Worm (Caenorhabditis elegans) whole organism, young adult: Measurements from ENCODE around the gene cpg-1.
"Not testable (repeated sequence)": the region's sequence is repeated elsewhere in the genome, so short reads cannot be mapped to it uniquely, and the experiment has no call there.

Experiments used
- B0261.1 ChIP-seq: sonication (generic microtip); optimal IDR thresholded peaks from 2 replicates; lab custom pipeline; 2016; ENCODE audit warnings: mild to moderate bottlenecking, missing genetic modification characterization, moderate library complexity, missing compliant biosample characterization
- D2030.7 ChIP-seq: fragments of 200-800 bp; sonication (Bioruptor generic); IDR thresholded peaks from 2 replicates; pipeline ENCODE4 v1.3.6; 2022; ENCODE audit warnings: missing genetic modification reagents, missing genetic modification characterization, missing compliant biosample characterization
- F39B2.1 ChIP-seq: fragments of 200-800 bp; sonication (Bioruptor generic); IDR thresholded peaks from 2 replicates; pipeline ENCODE4 v1.3.6; 2022; ENCODE audit warnings: missing genetic modification reagents, missing genetic modification characterization, missing compliant biosample characterization
- F52B5.7 ChIP-seq: sonication (generic microtip); optimal IDR thresholded peaks from 2 replicates; lab custom pipeline; 2016; ENCODE audit warnings: mild to moderate bottlenecking, missing genetic modification characterization, missing compliant biosample characterization
- F55B11.4 ChIP-seq: sonication (generic microtip); optimal IDR thresholded peaks from 2 replicates; lab custom pipeline; 2016; ENCODE audit warnings: missing compliant biosample characterization, missing genetic modification characterization, borderline replicate concordance; ENCODE audit not compliant: insufficient read depth
- F57A8.1 ChIP-seq: fragments of 200-800 bp; sonication (Bioruptor generic); optimal IDR thresholded peaks from 2 replicates; lab custom pipeline; 2018; ENCODE audit warnings: mild to moderate bottlenecking, missing genetic modification characterization, moderate library complexity, missing compliant biosample characterization
- K11D2.4 ChIP-seq: fragments of 200-800 bp; sonication (Bioruptor generic); IDR thresholded peaks from 2 replicates; pipeline ENCODE4 v1.3.6; 2022; ENCODE audit warnings: missing genetic modification reagents, missing genetic modification characterization, missing compliant biosample characterization
- T26A5.8 ChIP-seq: sonication (generic microtip); optimal IDR thresholded peaks from 2 replicates; lab custom pipeline; 2016; ENCODE audit warnings: missing genetic modification characterization, missing compliant biosample characterization
- Y53G8AR.9 ChIP-seq: fragments of 200-800 bp; sonication (Bioruptor generic); conservative IDR thresholded peaks from 2 replicates; pipeline ENCODE4 v1.3.6; 2022; ENCODE audit warnings: missing genetic modification reagents, missing genetic modification characterization, missing compliant biosample characterization
- Y56A3A.18 ChIP-seq: fragments of 200-800 bp; sonication (Bioruptor generic); IDR thresholded peaks from 2 replicates; pipeline ENCODE4 v1.3.6; 2022; ENCODE audit warnings: missing genetic modification reagents, missing genetic modification characterization, missing compliant biosample characterization
- Y79H2A.3 ChIP-seq: fragments of 200-800 bp; sonication (Bioruptor generic); conservative IDR thresholded peaks from 2 replicates; pipeline ENCODE4 v1.3.6; 2022; ENCODE audit warnings: missing genetic modification reagents, missing genetic modification characterization, missing compliant biosample characterization
- Y95B8A.8 ChIP-seq: fragments of 200-800 bp; sonication (Bioruptor generic); IDR thresholded peaks from 2 replicates; pipeline ENCODE4 v1.3.6; 2022; ENCODE audit warnings: missing genetic modification reagents, missing genetic modification characterization, missing compliant biosample characterization
- atf-7 ChIP-seq: sonication (generic microtip); optimal IDR thresholded peaks from 2 replicates; lab custom pipeline; 2017; ENCODE audit warnings: mild to moderate bottlenecking, missing genetic modification characterization, missing compliant biosample characterization
- attf-6 ChIP-seq: fragments of 200-800 bp; sonication (Bioruptor generic); IDR thresholded peaks from 2 replicates; pipeline ENCODE4 v1.3.6; 2022; ENCODE audit warnings: missing genetic modification reagents, missing genetic modification characterization, missing compliant biosample characterization
- ccch-3 ChIP-seq: fragments of 200-800 bp; sonication (Bioruptor generic); optimal IDR thresholded peaks from 2 replicates; lab custom pipeline; 2018; ENCODE audit warnings: mild to moderate bottlenecking, missing genetic modification characterization, missing compliant biosample characterization
- cebp-2 ChIP-seq: fragments of 200-800 bp; sonication (Bioruptor generic); IDR thresholded peaks from 2 replicates; pipeline ENCODE4 v1.3.6; 2022; ENCODE audit warnings: missing genetic modification characterization, missing compliant biosample characterization
- ceh-27 ChIP-seq: fragments of 200-800 bp; sonication (Bioruptor generic); optimal IDR thresholded peaks from 2 replicates; lab custom pipeline; 2018; ENCODE audit warnings: mild to moderate bottlenecking, missing genetic modification characterization, moderate library complexity, missing compliant biosample characterization
- ceh-58 ChIP-seq: fragments of 200-800 bp; sonication (Bioruptor generic); IDR thresholded peaks from 2 replicates; pipeline ENCODE4 v1.3.6; 2022; ENCODE audit warnings: missing genetic modification characterization, missing compliant biosample characterization
- ceh-91 ChIP-seq: fragments of 200-800 bp; sonication (Bioruptor generic); IDR thresholded peaks from 2 replicates; pipeline ENCODE4 v1.3.6; 2022; ENCODE audit warnings: missing genetic modification reagents, missing genetic modification characterization, missing compliant biosample characterization
- dox-1 ChIP-seq: fragments of 200-800 bp; sonication (Bioruptor generic); IDR thresholded peaks from 2 replicates; pipeline ENCODE4 v1.3.6; 2022; ENCODE audit warnings: missing genetic modification reagents, missing genetic modification characterization, missing compliant biosample characterization
- hlh-26 ChIP-seq: fragments of 200-800 bp; sonication (Bioruptor generic); conservative IDR thresholded peaks from 2 replicates; pipeline ENCODE4 v1.3.6; 2022; ENCODE audit warnings: missing genetic modification reagents, missing genetic modification characterization, missing compliant biosample characterization
- hmg-1.2 ChIP-seq: fragments of 200-800 bp; sonication (Bioruptor generic); IDR thresholded peaks from 2 replicates; pipeline ENCODE4 v1.3.6; 2022; ENCODE audit warnings: missing genetic modification reagents, missing genetic modification characterization, missing compliant biosample characterization
- hsf-1 ChIP-seq: fragments of 200-800 bp; sonication (Bioruptor generic); IDR thresholded peaks from 2 replicates; pipeline ENCODE4 v1.3.6; 2022; ENCODE audit warnings: missing genetic modification reagents, missing genetic modification characterization, missing compliant biosample characterization
- let-526 ChIP-seq: fragments of 200-800 bp; sonication (Bioruptor generic); IDR thresholded peaks from 2 replicates; pipeline ENCODE4 v1.3.6; 2022; ENCODE audit warnings: missing genetic modification reagents, missing genetic modification characterization, missing compliant biosample characterization
- lin-26 ChIP-seq: fragments of 200-800 bp; sonication (Bioruptor generic); IDR thresholded peaks from 2 replicates; pipeline ENCODE4 v1.3.6; 2022; ENCODE audit warnings: missing genetic modification reagents, missing genetic modification characterization, missing compliant biosample characterization
- lin-40 ChIP-seq: sonication (generic microtip); optimal IDR thresholded peaks from 2 replicates; lab custom pipeline; 2016; ENCODE audit warnings: missing genetic modification characterization, mild to moderate bottlenecking, missing compliant biosample characterization, missing genotype, missing genetic modification reagents
- madf-6 ChIP-seq: fragments of 200-800 bp; sonication (Bioruptor generic); IDR thresholded peaks from 2 replicates; pipeline ENCODE4 v1.3.6; 2022; ENCODE audit warnings: missing genetic modification reagents, missing genetic modification characterization, missing compliant biosample characterization
- mes-4 ChIP-seq: sonication (generic microtip); optimal IDR thresholded peaks from 2 replicates; lab custom pipeline; 2016; ENCODE audit warnings: missing genotype, missing genetic modification characterization, missing compliant biosample characterization
- mxl-1 ChIP-seq: sonication (generic microtip); optimal IDR thresholded peaks from 2 replicates; lab custom pipeline; 2016; ENCODE audit warnings: missing genetic modification characterization, missing compliant biosample characterization
- nfya-2 ChIP-seq: fragments of 200-800 bp; sonication (Bioruptor generic); IDR thresholded peaks from 2 replicates; pipeline ENCODE4 v1.3.6; 2022; ENCODE audit warnings: missing genetic modification reagents, missing genetic modification characterization, missing compliant biosample characterization
- nhr-27 ChIP-seq: fragments of 200-800 bp; sonication (Bioruptor generic); optimal IDR thresholded peaks from 2 replicates; lab custom pipeline; 2018; ENCODE audit warnings: mild to moderate bottlenecking, missing genetic modification characterization, moderate library complexity, missing compliant biosample characterization
- pbrm-1 ChIP-seq: fragments of 200-800 bp; sonication (Bioruptor generic); IDR thresholded peaks from 2 replicates; pipeline ENCODE4 v1.3.6; 2022; ENCODE audit warnings: missing genetic modification reagents, missing genetic modification characterization, missing compliant biosample characterization
- rpc-1 ChIP-seq, 2 experiments: fragments of 150-350 bp in 1 of 2; sonication (generic microtip) in 1 of 2; optimal IDR thresholded peaks; 2 replicates each; lab custom pipeline; 2014 to 2018; ENCODE audit warnings: missing biosample characterization in 1 of 2, missing genetic modification characterization in 1 of 2, missing genetic modification reagents in 1 of 2, missing genotype in 1 of 2
- sea-2 ChIP-seq: fragments of 200-800 bp; sonication (Bioruptor generic); IDR thresholded peaks from 2 replicates; pipeline ENCODE4 v1.3.6; 2022; ENCODE audit warnings: missing genetic modification characterization, missing compliant biosample characterization
- snpc-4 ChIP-seq, 5 experiments: fragments of 150-350 bp in 1 of 5; sonication (generic microtip) in 4 of 5; optimal IDR thresholded peaks; 2 replicates each; lab custom pipeline; 2014 to 2018; ENCODE audit warnings: missing genetic modification characterization in 5 of 5, missing biosample characterization in 3 of 5, antibody characterized with exemption in 2 of 5, mild to moderate bottlenecking in 2 of 5, missing compliant biosample characterization in 2 of 5, missing genotype in 2 of 5, moderate library complexity in 2 of 5, missing genetic modification reagents in 1 of 5
- tbp1 ChIP-seq: fragments of 200-800 bp; sonication (Bioruptor generic); optimal IDR thresholded peaks from 2 replicates; lab custom pipeline; 2018; ENCODE audit warnings: mild to moderate bottlenecking, missing genetic modification characterization, missing compliant biosample characterization
- ztf-26 ChIP-seq: sonication (generic microtip); optimal IDR thresholded peaks from 2 replicates; lab custom pipeline; 2017; ENCODE audit warnings: missing genetic modification characterization, missing compliant biosample characterization

Gene cpg-1

ce11 chrIII:4477472-4477871, 11.7 kb upstream of the cpg-1 start, which contains the start of gene ins-17:
Gene ins-17 (minus strand): TSS chrIII:4477572.
- TF ChIP-seq dox-1 (GFP tag; lab: Robert Waterston, UW) (no peak), T26A5.8 (tag; lab: Kevin White, UChicago) (no peak), K11D2.4 (GFP tag; lab: Robert Waterston, UW) (no peak), atf-7 (tag; lab: Kevin White, UChicago) (no peak), ccch-3 (GFP tag; lab: Kevin White, UChicago) (no peak), lin-26 (GFP tag; lab: Robert Waterston, UW) (no peak)

- no peak for TF ChIP-seq hmg-1.2
- no peak for TF ChIP-seq mes-4
- no peak for TF ChIP-seq F52B5.7 (tag; lab: Kevin White, UChicago)
- no peak for TF ChIP-seq Y95B8A.8 (GFP tag; lab: Robert Waterston, UW)
- no peak for TF ChIP-seq let-526 (GFP tag; lab: Robert Waterston, UW)
- no peak for TF ChIP-seq ceh-27
- TF ChIP-seq nhr-27 (tag; lab: Kevin White, UChicago): no peak
- no peak for TF ChIP-seq sea-2 (GFP tag; lab: Robert Waterston, UW)
- no peak for TF ChIP-seq F55B11.4
- TF ChIP-seq Y56A3A.18: no peak
- no peak for TF ChIP-seq hlh-26 (GFP tag; lab: Robert Waterston, UW)
- no peak for TF ChIP-seq lin-40 (tag; lab: Kevin White, UChicago)
- no peak for TF ChIP-seq F57A8.1
- no peak for TF ChIP-seq mxl-1 (tag; lab: Kevin White, UChicago)
- no peak for TF ChIP-seq ceh-91
Measured at ce11 chrIII:4481787-4482186, 7.4 kb upstream of the cpg-1 start.

ce11 chrIII:4482986-4483385, 6.2 kb upstream of the cpg-1 start:
- TF ChIP-seq hmg-1.2 (peak; percentile 75), F39B2.1 (GFP tag; lab: Robert Waterston, UW) (no peak), ztf-26 (no peak), Y95B8A.8 (GFP tag; lab: Robert Waterston, UW) (no peak), Y53G8AR.9 (GFP tag; lab: Robert Waterston, UW) (no peak), Y79H2A.3 (GFP tag; lab: Robert Waterston, UW) (no peak), nfya-2 (no peak), mxl-1 (tag; lab: Kevin White, UChicago) (no peak)

ce11 chrIII:4484373-4484772, 4.8 kb upstream of the cpg-1 start:
- TF ChIP-seq B0261.1: peak; percentile 31
- TF ChIP-seq cebp-2 (GFP tag; lab: Robert Waterston, UW): 0 out of 2 replicates have a peak, but pooled peaks have one; percentile 50
- TF ChIP-seq snpc-4 (GFP tag; optimal IDR thresholded peaks at IDR 0.05; lab: Kevin White, UChicago); rpc-1 (optimal IDR thresholded peaks at IDR 0.05; lab: Kevin White, UChicago): not testable (repeated sequence)
- TF ChIP-seq snpc-4 (tag; optimal IDR thresholded peaks at IDR 0.05; lab: Kevin White, UChicago): peak in 2 of 4 experiments; percentile 46 to 82
- 0 out of 2 replicates have a peak, but pooled peaks have one; percentile 74 for TF ChIP-seq attf-6 (GFP tag; lab: Robert Waterston, UW)
- TF ChIP-seq madf-6 (GFP tag; lab: Robert Waterston, UW): peak; percentile 53
- TF ChIP-seq hmg-1.2: peak; percentile 76
- peak; percentile 80 for TF ChIP-seq pbrm-1 (GFP tag; lab: Robert Waterston, UW)
- 0 out of 2 replicates have a peak, but pooled peaks have one; percentile 34 for TF ChIP-seq ceh-58
- 0 out of 2 replicates have a peak, but pooled peaks have one; percentile 28 for TF ChIP-seq Y95B8A.8 (GFP tag; lab: Robert Waterston, UW)
- TF ChIP-seq rpc-1 (tag; optimal IDR thresholded peaks at IDR 0.05; lab: Kevin White, UChicago): peak; percentile 60
- peak; percentile 77 for TF ChIP-seq tbp1
- TF ChIP-seq hsf-1 (GFP tag; lab: Robert Waterston, UW): 0 out of 2 replicates have a peak, but pooled peaks have one; percentile 27
- TF ChIP-seq D2030.7 (GFP tag; lab: Robert Waterston, UW): peak; percentile 54
- TF ChIP-seq, all 124 proteins: peak for 13; not testable (repeated sequence) for 111
